Fruit fly (Drosophila melanogaster): Measurements from ENCODE around the gene CG31697.

CG31697 gene

DNA sequence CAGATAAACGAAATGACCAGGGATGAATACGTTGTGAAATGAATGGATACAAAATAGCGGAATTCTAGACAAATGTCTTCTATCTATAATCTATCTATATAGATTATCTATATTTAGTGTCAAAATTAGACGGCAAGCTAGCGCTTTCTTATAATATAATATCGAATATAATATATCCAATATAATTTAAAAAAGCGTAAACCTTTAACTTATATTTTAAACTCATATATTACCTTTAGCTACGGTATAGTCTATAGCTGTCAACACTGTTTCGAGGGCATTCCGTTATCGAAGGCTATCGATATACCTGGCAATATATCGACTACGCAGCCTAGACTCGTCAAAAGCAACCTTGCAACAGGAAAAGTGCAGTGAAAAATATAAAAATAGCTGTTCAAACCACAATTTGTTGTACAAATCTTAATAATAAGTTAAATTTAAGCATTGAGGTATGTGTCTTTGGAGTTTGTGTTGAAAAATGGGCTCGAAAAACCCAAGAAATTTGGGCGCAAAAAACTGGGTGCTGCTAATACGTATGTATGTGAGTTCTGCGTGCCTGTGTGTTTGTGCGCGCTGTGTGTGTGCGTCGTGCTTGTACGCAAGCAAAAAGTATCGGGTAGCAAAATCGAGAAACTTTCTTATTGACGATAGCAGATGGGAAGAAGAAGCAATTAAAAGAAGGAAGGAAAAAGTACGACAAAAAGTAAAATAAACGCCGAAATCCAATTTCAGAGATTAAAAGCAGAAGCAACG lies 42.1 kb upstream of the CG31697 start, which contains the start of the genes swm and Ctu2 (continued):
- peak; percentile 64 for TF ChIP-seq NfI (GFP tag; optimal IDR thresholded peaks at IDR 0.05)
- TF ChIP-seq oc (tag; optimal IDR thresholded peaks at IDR 0.05), result peak; percentile 37
- TF ChIP-seq kni (GFP tag; optimal IDR thresholded peaks at IDR 0.05), result no peak
- TF ChIP-seq Sry-δ (GFP tag; optimal IDR thresholded peaks at IDR 0.05), result peak; percentile 64
- TF ChIP-seq CG1647 (GFP tag; optimal IDR thresholded peaks at IDR 0.05), result no peak
- no peak for TF ChIP-seq CG1529 (GFP tag; optimal IDR thresholded peaks at IDR 0.05)
- TF ChIP-seq Neu2 (GFP tag; optimal IDR thresholded peaks at IDR 0.05; ENCODE audit: borderline replicate concordance), result no peak
- TF ChIP-seq bab2 (GFP tag; optimal IDR thresholded peaks at IDR 0.05), result no peak
- peak; percentile 56 for TF ChIP-seq CG17359 (tag; optimal IDR thresholded peaks at IDR 0.05)
- peak; percentile 55 for TF ChIP-seq CG13775 (GFP tag; optimal IDR thresholded peaks at IDR 0.05)
- TF ChIP-seq zfh1 (GFP tag; IDR thresholded peaks at IDR 0.05), result no peak
- TF ChIP-seq repo (GFP tag; optimal IDR thresholded peaks at IDR 0.05), result no peak
- TF ChIP-seq CG7745 (tag; optimal IDR thresholded peaks at IDR 0.05), result no peak
- TF ChIP-seq E2f2 (GFP tag; IDR thresholded peaks at IDR 0.05), result 0 out of 2 replicates have a peak, but pooled peaks have one; percentile 33
- TF ChIP-seq CG12391 (tag; optimal IDR thresholded peaks at IDR 0.05), result peak; percentile 83
- TF ChIP-seq danr (GFP tag; IDR thresholded peaks at IDR 0.05), result 0 out of 2 replicates have a peak, but pooled peaks have one; percentile 18
- no peak for TF ChIP-seq CG17802 (tag; optimal IDR thresholded peaks at IDR 0.05)
- TF ChIP-seq gsb (GFP tag; IDR thresholded peaks at IDR 0.05), result no peak
- TF ChIP-seq ems (GFP tag; optimal IDR thresholded peaks at IDR 0.05), result no peak
- TF ChIP-seq CG1792 (GFP tag; optimal IDR thresholded peaks at IDR 0.05), result no peak
- TF ChIP-seq vfl (GFP tag; optimal IDR thresholded peaks at IDR 0.05), result peak; percentile 16
- peak; percentile 57; the same call in 1 of the 2 replicates for TF ChIP-seq Bgb (GFP tag; IDR thresholded peaks at IDR 0.05; ENCODE audit: partially characterized antibody)
- no peak for TF ChIP-seq CG5953 (GFP tag; IDR thresholded peaks at IDR 0.05)
- peak; percentile 44 for TF ChIP-seq CG15514 (GFP tag; optimal IDR thresholded peaks at IDR 0.05)
- TF ChIP-seq CG1024 (GFP tag; IDR thresholded peaks at IDR 0.05), result no peak
- no peak for TF ChIP-seq odd (GFP tag; optimal IDR thresholded peaks at IDR 0.05)
- TF ChIP-seq CG11247 (GFP tag; IDR thresholded peaks at IDR 0.05), result no peak
- TF ChIP-seq ewg (GFP tag; optimal IDR thresholded peaks at IDR 0.05), result no peak
- TF ChIP-seq CG16813 (GFP tag; IDR thresholded peaks at IDR 0.05; ENCODE audit: partially characterized antibody), result peak; percentile 78
- peak; percentile 24 for TF ChIP-seq HmgD (GFP tag; optimal IDR thresholded peaks at IDR 0.05)
- TF ChIP-seq shn (GFP tag; optimal IDR thresholded peaks at IDR 0.05), result no peak
- peak; percentile 78 for TF ChIP-seq CG30403 (GFP tag; optimal IDR thresholded peaks at IDR 0.05)
- TF ChIP-seq Hmx (GFP tag; optimal IDR thresholded peaks at IDR 0.05), result no peak
- peak in 1 of 2 experiments; percentile 51 for TF ChIP-seq insv (GFP tag; optimal IDR thresholded peaks at IDR 0.05)
- TF ChIP-seq C15 (GFP tag; IDR thresholded peaks at IDR 0.05), result 0 out of 3 replicates have a peak, but pooled peaks have one; percentile 7
- TF ChIP-seq gce (GFP tag; IDR thresholded peaks at IDR 0.05), result no peak
- no peak for TF ChIP-seq HLHmδ (GFP tag; optimal IDR thresholded peaks at IDR 0.05)
- TF ChIP-seq H15 (GFP tag; IDR thresholded peaks at IDR 0.05), result no peak
- peak; percentile 64; the same call in 1 of the 3 replicates for TF ChIP-seq CG14860 (GFP tag; IDR thresholded peaks at IDR 0.05; ENCODE audit: partially characterized antibody)
- no peak for TF ChIP-seq chn (GFP tag; optimal IDR thresholded peaks at IDR 0.05)
- TF ChIP-seq CG17829 (tag; optimal IDR thresholded peaks at IDR 0.05), result peak; percentile 72
- TF ChIP-seq tup (GFP tag; optimal IDR thresholded peaks at IDR 0.05), result no peak
- peak; percentile 51 for TF ChIP-seq lmd (GFP tag; IDR thresholded peaks at IDR 0.05)
- TF ChIP-seq CoRest (tag; optimal IDR thresholded peaks at IDR 0.05), result peak; percentile 89
- TF ChIP-seq phol (tag; optimal IDR thresholded peaks at IDR 0.05), result peak; percentile 79
- no peak for TF ChIP-seq CG13894 (tag; optimal IDR thresholded peaks at IDR 0.05)
- peak; percentile 93 for TF ChIP-seq YL-1 (GFP tag; optimal IDR thresholded peaks at IDR 0.05)
- TF ChIP-seq cad (GFP tag; optimal IDR thresholded peaks at IDR 0.05), result no peak
- no peak for TF ChIP-seq gt (GFP tag; IDR thresholded peaks at IDR 0.05)

Measured in whole organism, embryonic.